Fruit fly (Drosophila melanogaster) whole organism, adult: ENCODE measurements around the gene Vha16-2.

Experiments used
- CG11617 ChIP-seq: fragments of 200-800 bp; sonication (Bioruptor generic); optimal IDR thresholded peaks from 2 replicates; lab custom pipeline; 2017; ENCODE audit warnings: mild to moderate bottlenecking, missing biosample characterization, missing genetic modification reagents, missing genetic modification characterization
- CG14711 ChIP-seq: fragments of 200-800 bp; sonication (Bioruptor generic); optimal IDR thresholded peaks from 2 replicates; lab custom pipeline; 2018; ENCODE audit warnings: missing biosample characterization, mild to moderate bottlenecking, missing genetic modification characterization, moderate library complexity
- CG5204 ChIP-seq: fragments of 200-800 bp; sonication (Bioruptor generic); optimal IDR thresholded peaks from 2 replicates; lab custom pipeline; 2016; ENCODE audit warnings: missing biosample characterization, missing genetic modification characterization
- Crg-1 ChIP-seq: fragments of 200-800 bp; sonication (Bioruptor generic); optimal IDR thresholded peaks from 2 replicates; lab custom pipeline; 2016; ENCODE audit warnings: missing biosample characterization, missing genetic modification characterization
- cic ChIP-seq: fragments of 200-800 bp; sonication (Bioruptor generic); optimal IDR thresholded peaks from 2 replicates; lab custom pipeline; 2017; ENCODE audit warnings: missing biosample characterization, mild to moderate bottlenecking, missing genetic modification characterization, moderate library complexity
- cnc ChIP-seq, 2 experiments: fragments of >200 bp; optimal IDR thresholded peaks; 2 replicates each; lab custom pipeline; 2017
- tj ChIP-seq: fragments of 200-800 bp; sonication (Bioruptor generic); optimal IDR thresholded peaks from 3 replicates; lab custom pipeline; 2017; ENCODE audit warnings: missing biosample characterization, mild to moderate bottlenecking, missing genetic modification characterization, moderate library complexity

- TF ChIP-seq Crg-1 (no peak), cnc (optimal IDR thresholded peaks at IDR 0.05; lab: Kevin White, UChicago) (no peak), cic (GFP tag; lab: Kevin White, UChicago) (no peak), tj (GFP tag; lab: Kevin White, UChicago) (no peak), CG11617 (no peak), CG14711 (no peak), CG5204 (no peak)
These were observed 16.4 kb upstream of the Vha16-2 start, which contains the start of the genes CG12289 and CG7551 for dm6 chr3L:11458370-11458769.
